Fruit fly (Drosophila melanogaster) S2 (cell line): Measurements from ENCODE around the gene Det.
A peak's percentile ranks its signal among the peaks of the same experiment; 100 is the strongest.

Source experiments
- CG8478 ChIP-seq: fragments of >200 bp; optimal IDR thresholded peaks from 2 replicates; lab custom pipeline; 2018
- CTCF ChIP-seq, 2 experiments: fragments of >200 bp; optimal IDR thresholded peaks; 2 replicates each; lab custom pipeline; 2018

Det gene

DNA sequence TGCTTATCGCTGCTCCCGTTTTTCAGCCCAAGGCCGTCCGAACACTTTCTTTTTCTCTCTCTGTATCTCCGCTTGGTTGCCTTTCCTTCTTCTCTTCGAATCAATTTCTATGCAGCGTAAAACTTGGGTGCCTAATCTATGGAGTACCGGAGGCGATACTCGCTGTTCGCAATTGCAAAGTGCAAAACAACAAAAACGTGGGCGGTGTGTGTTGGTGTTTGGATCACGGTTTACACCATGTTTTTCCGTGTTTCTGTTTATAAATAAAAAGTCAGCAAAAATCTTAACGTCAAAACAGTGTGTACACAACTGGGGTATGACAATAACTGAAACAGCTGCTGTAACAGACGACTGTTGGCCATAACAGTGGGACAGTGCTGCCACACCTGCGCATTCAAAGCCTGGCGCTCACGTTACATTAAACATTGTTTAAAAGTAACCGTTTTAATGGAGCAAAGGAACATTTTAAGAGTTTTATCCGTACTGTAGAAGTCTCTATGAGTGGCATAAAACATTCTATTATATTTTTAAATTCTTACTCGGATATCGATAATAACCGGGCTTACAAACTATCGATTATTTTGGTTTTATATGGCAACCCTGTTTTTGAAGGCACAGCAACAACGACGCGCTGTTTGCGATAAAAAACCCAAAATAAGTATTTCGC lies at the start of gene Det, which contains the start of gene m-cup:
Gene Det (plus strand): TSS at position 588 of the 667 bp plus-strand sequence.
Gene m-cup (minus strand): TSS at position 333 of the 667 bp plus-strand sequence.
- no peak for TF ChIP-seq CTCF (optimal IDR thresholded peaks at IDR 0.05; lab: Kevin White, UChicago)
- TF ChIP-seq CG8478 (lab: Kevin White, UChicago), result no peak

DNA sequence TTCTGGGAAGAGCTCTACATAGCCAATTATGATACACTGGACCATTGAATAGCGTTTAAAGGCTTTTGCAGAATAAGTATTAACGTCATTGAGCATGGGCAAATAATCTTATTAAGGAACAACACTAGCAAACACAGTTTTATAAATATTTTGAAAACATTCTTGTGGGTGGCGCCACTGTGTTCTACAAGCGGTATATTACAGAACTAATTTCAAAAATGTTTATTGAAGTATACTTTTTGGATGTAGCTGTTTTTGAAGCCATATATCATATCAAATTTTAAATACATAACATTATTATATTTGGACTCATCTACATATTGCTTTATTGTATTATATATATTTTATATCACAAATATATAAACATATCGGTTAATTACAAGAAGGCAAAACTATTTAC lies 40.6 kb upstream of the Det start:
- no peak for TF ChIP-seq CG8478 (lab: Kevin White, UChicago)
- peak; percentile 63 to 86 for TF ChIP-seq CTCF (optimal IDR thresholded peaks at IDR 0.05; lab: Kevin White, UChicago)

DNA sequence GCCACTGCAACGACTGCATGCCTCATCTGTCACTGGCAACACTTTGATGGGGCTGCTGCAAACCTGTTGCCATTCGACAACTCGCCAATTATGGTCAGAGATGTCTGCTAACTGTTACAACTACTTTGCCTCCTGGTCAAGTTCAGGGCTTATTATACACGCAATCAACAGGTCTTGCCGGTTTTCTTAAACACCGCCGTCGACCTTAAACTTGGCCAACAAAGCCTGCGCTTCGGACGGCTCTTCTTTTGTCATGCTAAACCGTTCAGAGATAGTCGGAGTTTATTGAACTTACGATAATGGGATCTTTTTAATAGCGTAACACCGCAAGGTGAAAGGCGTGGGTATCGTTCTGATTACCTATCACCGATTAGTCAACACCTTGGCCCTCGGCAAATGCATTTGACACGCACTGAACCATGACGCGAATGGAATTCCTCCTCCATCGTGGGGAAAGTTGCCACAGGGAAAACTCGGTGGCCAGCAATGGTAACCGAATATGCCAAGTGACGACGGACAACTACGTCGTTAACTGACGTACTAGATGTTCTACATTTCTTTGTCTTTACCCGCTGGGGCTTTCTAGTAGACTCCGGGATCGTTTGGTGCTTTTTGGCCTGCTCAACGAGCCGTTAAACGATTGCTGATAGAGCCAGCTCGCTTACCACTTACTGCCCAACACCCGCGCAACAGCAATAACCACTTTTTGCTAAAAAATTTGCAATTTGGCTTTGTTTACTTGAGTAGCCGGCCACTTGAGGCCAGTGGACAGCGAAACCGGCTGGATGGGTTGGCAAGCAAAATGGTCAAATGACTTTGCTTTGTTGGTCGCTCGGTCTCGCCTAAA lies 38.4 kb upstream of the Det start:
- TF ChIP-seq CG8478 (lab: Kevin White, UChicago) (no peak), CTCF (optimal IDR thresholded peaks at IDR 0.05; lab: Kevin White, UChicago) (no peak)

DNA sequence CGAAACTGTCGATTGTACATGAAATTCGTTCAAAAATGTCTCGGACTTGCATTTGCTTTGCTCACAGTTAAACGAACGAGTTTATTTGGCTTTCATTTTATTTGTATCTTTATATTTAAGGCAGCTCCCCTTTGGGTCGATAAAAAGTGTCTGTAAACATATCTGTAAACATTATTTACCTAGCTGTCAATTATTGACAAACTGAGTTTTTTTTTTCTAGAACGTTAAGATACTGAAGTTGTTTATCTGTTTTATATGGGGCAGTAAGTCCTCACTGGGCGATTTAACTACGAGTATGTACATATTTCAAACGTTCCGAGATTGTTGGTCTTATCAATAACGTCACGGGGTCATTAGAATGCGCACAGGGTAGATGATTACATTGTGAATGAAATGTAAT lies 33.8 kb upstream of the Det start:
- TF ChIP-seq CTCF (optimal IDR thresholded peaks at IDR 0.05; lab: Kevin White, UChicago), result no peak
- TF ChIP-seq CG8478 (lab: Kevin White, UChicago), result no peak

DNA sequence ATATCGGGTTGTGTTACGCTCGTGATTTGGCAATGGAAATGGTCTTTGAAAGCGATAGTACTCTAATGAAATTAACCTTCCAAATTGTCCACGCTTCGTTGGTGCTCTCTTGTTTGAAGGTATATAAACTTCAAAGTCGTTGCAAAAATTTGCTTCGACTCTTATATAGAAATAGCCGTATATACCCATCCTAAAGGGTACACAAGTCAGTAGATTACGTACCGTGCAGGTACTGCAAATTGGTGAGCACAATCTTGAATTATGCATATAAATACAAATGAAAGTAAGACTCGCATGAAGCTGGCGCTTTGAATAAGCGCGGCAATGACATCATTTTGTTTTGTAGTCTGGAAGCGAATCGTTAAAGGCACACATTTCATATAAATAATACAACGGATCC lies 33.2 kb upstream of the Det start:
- TF ChIP-seq CG8478 (lab: Kevin White, UChicago) (no peak), CTCF (optimal IDR thresholded peaks at IDR 0.05; lab: Kevin White, UChicago) (no peak)

DNA sequence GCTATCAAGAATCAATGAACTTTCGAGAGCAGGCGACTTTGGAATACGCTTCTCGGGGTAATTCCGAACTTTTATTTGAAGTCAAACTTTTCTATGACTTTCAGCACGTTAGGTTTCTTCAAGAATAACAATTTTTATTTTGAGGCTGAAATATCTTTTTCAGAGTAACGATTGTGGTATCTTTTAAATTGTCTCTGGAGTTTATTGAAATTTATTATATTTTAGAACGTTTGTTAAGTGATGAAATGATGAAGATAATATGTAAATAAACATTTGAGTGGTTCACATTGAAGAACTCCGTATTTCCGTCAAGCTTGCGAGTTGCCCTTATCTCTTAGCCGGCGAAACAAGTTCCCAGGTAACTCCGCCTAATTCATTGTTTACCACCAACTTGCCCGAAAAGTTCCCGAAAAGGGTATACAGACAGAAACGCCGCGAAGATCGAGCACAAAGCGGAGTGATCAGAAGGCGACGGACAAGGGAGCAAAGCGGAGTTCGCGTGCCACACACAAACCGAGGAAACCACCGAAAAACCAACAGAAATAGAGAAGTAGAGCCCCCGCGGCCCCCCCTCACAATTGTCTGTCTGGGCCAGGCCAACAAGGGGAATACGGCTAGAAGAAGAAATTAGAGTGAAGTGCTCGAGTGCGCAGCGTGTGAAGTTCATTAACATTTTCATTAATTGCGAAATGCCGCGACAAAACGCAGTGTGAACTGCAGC lies 31.7 kb upstream of the Det start:
- TF ChIP-seq CG8478 (lab: Kevin White, UChicago) (no peak), CTCF (optimal IDR thresholded peaks at IDR 0.05; lab: Kevin White, UChicago) (no peak)

DNA sequence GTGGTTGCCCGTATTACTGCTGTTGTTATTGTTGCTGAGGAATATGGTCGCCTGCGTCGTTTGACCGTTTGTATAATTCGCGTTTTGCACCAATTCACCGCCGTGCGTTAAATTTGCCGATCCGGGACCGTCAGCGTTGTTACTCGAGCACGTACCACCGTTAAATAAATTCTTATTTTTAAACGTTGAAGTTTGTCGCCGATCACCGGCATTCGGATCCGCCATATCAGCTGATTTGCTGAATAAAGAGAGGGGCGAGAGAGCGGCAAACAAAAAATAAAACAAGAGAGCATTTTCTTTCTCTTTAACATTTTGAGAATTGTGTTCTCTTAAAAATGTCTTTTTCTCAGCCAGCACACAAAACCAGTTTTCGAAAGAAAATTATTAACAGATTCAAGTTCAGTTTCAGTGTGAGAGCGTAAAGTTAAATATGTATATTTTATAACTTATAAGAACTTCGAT lies 30.5 kb upstream of the Det start:
- TF ChIP-seq CTCF (optimal IDR thresholded peaks at IDR 0.05; lab: Kevin White, UChicago), result no peak
- TF ChIP-seq CG8478 (lab: Kevin White, UChicago), result no peak

DNA sequence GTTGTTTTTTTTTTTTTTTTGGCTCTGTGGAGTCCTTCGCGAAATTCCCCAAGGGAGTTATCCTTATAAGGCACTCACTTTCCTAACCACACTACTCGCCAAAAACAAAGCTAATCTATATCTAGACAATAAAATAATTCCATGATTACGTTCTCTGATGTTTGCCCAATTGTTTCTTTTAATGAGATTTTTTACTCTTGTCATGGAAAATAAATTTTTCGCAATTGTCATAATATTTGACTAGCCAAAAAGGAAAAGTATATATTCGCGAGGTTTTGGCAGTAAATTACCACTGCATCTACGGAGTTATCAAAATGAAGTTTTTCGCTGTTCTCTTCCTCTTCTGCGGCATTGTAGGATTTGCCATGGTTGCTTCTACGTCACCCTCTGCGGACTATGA lies 29.3 kb upstream of the Det start, which contains the start of gene CG34278:
Gene CG34278 (plus strand): TSS at position 301 of the 400 bp plus-strand sequence.
- TF ChIP-seq CTCF (optimal IDR thresholded peaks at IDR 0.05; lab: Kevin White, UChicago) (no peak), CG8478 (lab: Kevin White, UChicago) (no peak)

DNA sequence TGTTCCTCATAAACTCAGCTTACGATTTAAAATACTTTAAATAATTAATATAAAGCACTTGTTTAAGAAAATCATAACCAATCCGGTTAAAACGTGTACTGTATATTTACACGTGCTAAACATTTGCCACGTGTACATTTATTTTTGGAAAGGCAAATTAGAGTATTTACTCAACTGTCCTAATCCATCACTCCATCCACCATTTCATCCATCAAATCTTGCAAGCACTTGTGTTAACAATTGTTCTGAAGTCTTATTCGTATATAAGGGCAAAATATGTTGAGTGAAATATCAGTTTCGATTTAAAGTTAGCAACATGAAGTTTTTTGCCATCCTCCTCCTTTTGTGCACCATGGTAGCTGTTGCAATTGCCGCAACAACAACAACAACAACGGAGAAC lies 28.2 kb upstream of the Det start, which contains the start of gene CG42779:
Gene CG42779 (plus strand): TSS at position 301 of the 400 bp plus-strand sequence.
- TF ChIP-seq CTCF (optimal IDR thresholded peaks at IDR 0.05; lab: Kevin White, UChicago), result no peak
- TF ChIP-seq CG8478 (lab: Kevin White, UChicago), result no peak

DNA sequence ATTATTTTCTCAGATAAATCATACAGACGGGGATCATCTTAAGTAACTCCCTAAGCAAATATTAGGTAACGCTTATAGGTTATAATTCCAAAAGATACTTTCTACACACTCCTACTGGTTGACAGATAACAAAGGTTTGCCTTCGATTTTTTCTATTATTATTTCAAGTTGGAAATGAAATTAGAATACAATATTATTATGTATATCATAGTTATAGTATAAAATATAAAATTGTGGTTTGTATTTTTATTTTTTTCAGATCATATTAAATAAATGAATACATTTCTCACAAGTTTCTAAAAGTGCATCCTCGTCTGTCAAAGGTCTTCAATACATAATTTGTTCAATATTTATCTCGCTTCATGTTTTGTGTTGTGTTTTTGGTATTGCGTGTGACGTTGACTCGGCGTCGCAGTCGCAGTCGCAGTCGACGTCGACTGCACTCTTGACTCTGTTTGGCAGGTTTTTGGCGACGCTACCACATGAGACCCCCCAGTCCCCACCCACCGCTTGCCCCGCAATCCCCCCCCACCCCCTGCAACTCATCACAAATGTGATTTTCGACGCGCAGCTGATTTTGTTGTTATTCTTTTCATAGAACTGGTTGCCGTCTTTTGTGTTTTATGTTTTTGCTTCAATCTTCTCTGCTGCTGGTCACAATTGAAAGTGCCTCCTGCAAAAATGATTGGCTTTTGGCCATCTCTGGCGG lies 26.5 kb upstream of the Det start:
- TF ChIP-seq CG8478 (lab: Kevin White, UChicago) (no peak), CTCF (optimal IDR thresholded peaks at IDR 0.05; lab: Kevin White, UChicago) (no peak)

DNA sequence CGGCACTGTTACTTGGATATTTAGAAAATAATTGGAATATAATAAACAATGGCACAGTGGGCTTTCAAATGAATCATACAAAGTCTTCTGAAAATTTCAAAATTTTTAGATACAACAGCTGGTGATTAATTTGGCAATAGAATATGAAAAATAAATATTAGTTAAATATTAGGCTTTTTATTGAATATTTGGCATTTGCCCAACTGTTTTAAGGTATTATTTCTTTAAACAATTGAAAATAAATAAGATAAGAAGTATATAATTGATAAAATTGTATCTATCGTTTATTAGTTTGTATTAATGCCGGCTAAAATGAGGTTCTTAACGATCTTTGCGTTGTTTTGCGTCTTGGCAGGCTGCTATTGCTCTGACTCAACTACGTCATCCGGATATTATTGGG lies 25.3 kb upstream of the Det start, which contains the start of gene CG45079:
Gene CG45079 (plus strand): TSS at position 301 of the 400 bp plus-strand sequence.
- TF ChIP-seq CG8478 (lab: Kevin White, UChicago) (no peak), CTCF (optimal IDR thresholded peaks at IDR 0.05; lab: Kevin White, UChicago) (no peak)

DNA sequence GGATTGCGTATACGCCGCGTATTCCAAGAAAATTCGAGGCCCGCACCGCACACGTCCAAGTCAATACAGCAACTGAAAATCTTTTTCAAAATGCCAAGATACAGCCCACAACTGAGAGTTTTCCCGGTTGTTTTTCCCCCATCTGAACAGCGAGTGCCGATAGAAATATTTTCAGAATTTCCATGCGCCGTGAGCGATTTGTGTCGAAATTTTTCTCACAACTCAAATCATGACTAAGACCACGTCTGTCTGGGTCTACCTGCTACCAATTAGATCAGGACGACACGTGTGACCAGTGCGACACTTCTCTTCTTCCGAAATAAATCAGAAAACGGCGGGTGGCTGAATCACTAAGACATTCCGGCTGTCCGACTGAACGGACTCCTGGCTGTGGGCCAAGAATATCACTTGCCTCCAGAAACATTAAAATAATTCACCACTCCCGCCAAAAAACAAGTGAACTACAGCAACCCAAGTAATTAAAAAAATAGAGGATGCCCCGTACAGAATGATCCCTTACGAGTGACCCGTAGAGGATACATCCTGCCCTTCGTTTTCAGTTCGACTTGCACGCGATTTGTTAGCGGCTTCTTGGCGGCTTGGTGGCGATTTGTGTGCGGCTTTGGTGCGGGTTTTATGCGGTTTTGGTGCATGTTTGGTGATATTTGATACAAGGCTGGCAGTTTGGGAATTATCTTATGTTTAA lies 24.0 kb upstream of the Det start, which contains the start of gene cher:
Gene cher (minus strand): TSS at position 51 of the 706 bp plus-strand sequence.
- TF ChIP-seq CG8478 (lab: Kevin White, UChicago), result no peak
- TF ChIP-seq CTCF (optimal IDR thresholded peaks at IDR 0.05; lab: Kevin White, UChicago), result no peak

DNA sequence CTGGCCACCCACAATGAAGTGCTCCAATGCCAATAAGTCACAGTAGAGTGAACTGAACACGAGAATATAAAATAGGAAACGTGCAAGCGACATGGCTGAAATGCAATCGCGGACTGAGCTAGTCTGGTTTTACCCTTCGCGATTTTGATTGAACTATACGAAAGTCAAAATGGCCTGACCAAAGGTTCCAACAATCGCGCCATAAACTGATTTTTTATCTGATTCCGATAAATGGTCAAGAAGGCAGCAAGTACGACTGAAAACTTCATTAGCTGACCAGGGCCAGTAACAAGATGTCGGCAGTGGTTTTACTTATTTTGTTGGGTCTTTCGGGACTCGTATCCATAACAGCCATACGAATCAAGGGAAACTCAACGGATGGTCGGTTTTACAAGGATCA lies 22.6 kb upstream of the Det start, which contains the start of the genes CG17477 and CG31269:
Gene CG17477 (minus strand): TSS at position 101 of the 400 bp plus-strand sequence.
Gene CG31269 (plus strand): TSS at position 289 of the 400 bp plus-strand sequence.
- TF ChIP-seq CTCF (optimal IDR thresholded peaks at IDR 0.05; lab: Kevin White, UChicago), result no peak
- no peak for TF ChIP-seq CG8478 (lab: Kevin White, UChicago)
